Worm (Caenorhabditis elegans) whole organism, L4/young adult: Measurements from ENCODE around the gene ZK1240.3.

Experiments
- W03F9.2 ChIP-seq: fragments of 150-350 bp; optimal IDR thresholded peaks from 2 replicates; lab custom pipeline; 2014; ENCODE audit warnings: missing biosample characterization, missing genetic modification characterization
- dao-5 ChIP-seq: sonication (generic microtip); optimal IDR thresholded peaks from 2 replicates; lab custom pipeline; 2016; ENCODE audit warnings: missing genotype, missing genetic modification characterization, moderate library complexity, missing compliant biosample characterization

DNA sequence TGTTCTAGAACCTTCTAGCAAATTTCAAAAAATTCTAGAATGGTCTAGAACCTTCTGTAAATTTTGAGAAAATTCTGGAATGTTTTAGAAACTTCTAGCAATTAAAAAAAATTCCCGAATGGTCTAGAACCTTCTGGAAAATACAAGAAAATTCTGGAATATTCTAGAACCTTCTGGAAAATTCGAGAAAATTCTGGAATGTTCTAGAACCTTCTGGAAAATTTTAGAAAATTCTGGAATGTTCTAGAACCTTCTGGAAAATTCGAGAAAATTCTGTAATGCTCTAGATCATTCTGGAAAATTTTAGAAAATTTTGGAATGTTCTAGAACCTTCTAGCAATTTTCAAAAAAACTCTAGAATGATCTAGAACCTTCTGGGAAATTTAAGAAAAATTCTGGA lies 10.3 kb downstream of the ZK1240.3 start:
- TF ChIP-seq dao-5 (tag; lab: Kevin White, UChicago) (no peak), W03F9.2 (tag; lab: Kevin White, UChicago) (no peak)
